Worm (Caenorhabditis elegans) whole organism, L2 larva: ENCODE measurements around the gene fbxa-50.

Experiments used
- C34F6.9 ChIP-seq: fragments of 150-350 bp; optimal IDR thresholded peaks from 2 replicates; lab custom pipeline; 2014; ENCODE audit warnings: missing biosample characterization, missing genetic modification characterization
- Y55F3AM.14 ChIP-seq: fragments of 200-800 bp; sonication (Bioruptor generic); optimal IDR thresholded peaks from 2 replicates; lab custom pipeline; 2018; ENCODE audit warnings: mild to moderate bottlenecking, missing genetic modification characterization, missing compliant biosample characterization
- ZK546.5 ChIP-seq: sonication (generic microtip); optimal IDR thresholded peaks from 2 replicates; lab custom pipeline; 2017; ENCODE audit warnings: missing biosample characterization, missing genetic modification characterization
- alr-1 ChIP-seq: fragments of 150-350 bp; optimal IDR thresholded peaks from 2 replicates; lab custom pipeline; 2014; ENCODE audit warnings: missing biosample characterization, missing genetic modification characterization
- blmp-1 ChIP-seq: sonication (generic microtip); optimal IDR thresholded peaks from 2 replicates; lab custom pipeline; 2017; ENCODE audit warnings: missing genetic modification characterization, mild to moderate bottlenecking, missing compliant biosample characterization, antibody characterized with exemption, moderate library complexity; ENCODE audit not compliant: insufficient read depth
- ceh-16 ChIP-seq: fragments of 150-350 bp; optimal IDR thresholded peaks from 2 replicates; lab custom pipeline; 2014; ENCODE audit warnings: missing biosample characterization, missing genetic modification characterization
- ceh-82 ChIP-seq: fragments of 150-350 bp; optimal IDR thresholded peaks from 2 replicates; lab custom pipeline; 2014; ENCODE audit warnings: missing biosample characterization, missing genetic modification characterization
- crh-2 ChIP-seq: sonication (generic microtip); optimal IDR thresholded peaks from 2 replicates; lab custom pipeline; 2017; ENCODE audit warnings: missing biosample characterization, missing genetic modification characterization
- dmd-4 ChIP-seq: sonication (generic microtip); optimal IDR thresholded peaks from 2 replicates; lab custom pipeline; 2017; ENCODE audit warnings: missing biosample characterization, missing genetic modification characterization
- egl-27 ChIP-seq: sonication (generic microtip); optimal IDR thresholded peaks from 3 replicates; lab custom pipeline; 2017; ENCODE audit warnings: missing biosample characterization, missing genetic modification reagents, missing genetic modification characterization
- elt-1 ChIP-seq: fragments of 150-350 bp; optimal IDR thresholded peaks from 2 replicates; lab custom pipeline; 2014; ENCODE audit warnings: missing biosample characterization, missing genetic modification characterization
- fos-1 ChIP-seq: fragments of 150-350 bp; optimal IDR thresholded peaks from 2 replicates; lab custom pipeline; 2014; ENCODE audit warnings: missing biosample characterization, missing genetic modification characterization
- gmeb-1 ChIP-seq: fragments of 150-350 bp; optimal IDR thresholded peaks from 2 replicates; lab custom pipeline; 2014; ENCODE audit warnings: missing biosample characterization, missing genetic modification characterization
- lin-11 ChIP-seq: fragments of 150-350 bp; sonication (generic microtip); optimal IDR thresholded peaks from 2 replicates; lab custom pipeline; 2014; ENCODE audit warnings: missing biosample characterization, missing genetic modification characterization, inconsistent platforms, mixed read lengths
- lin-39 ChIP-seq: fragments of 150-350 bp; optimal IDR thresholded peaks from 2 replicates; lab custom pipeline; 2014; ENCODE audit warnings: missing biosample characterization, missing genetic modification reagents, missing genetic modification characterization
- mdl-1 ChIP-seq, 2 experiments: fragments of 150-350 bp in 1 of 2; sonication (generic microtip) in 1 of 2; optimal IDR thresholded peaks; 2 replicates each; lab custom pipeline; 2017; ENCODE audit warnings: missing biosample characterization in 2 of 2, missing genetic modification characterization in 2 of 2
- nhr-10 ChIP-seq: sonication (generic microtip); optimal IDR thresholded peaks from 2 replicates; lab custom pipeline; 2017; ENCODE audit warnings: missing biosample characterization, missing genetic modification characterization
- nhr-129 ChIP-seq: fragments of 150-350 bp; optimal IDR thresholded peaks from 2 replicates; lab custom pipeline; 2014; ENCODE audit warnings: missing biosample characterization, missing genetic modification characterization
- nhr-23 ChIP-seq: fragments of 150-350 bp; optimal IDR thresholded peaks from 2 replicates; lab custom pipeline; 2014; ENCODE audit warnings: missing biosample characterization, missing genetic modification reagents, missing genetic modification characterization
- nhr-237 ChIP-seq: fragments of 150-350 bp; optimal IDR thresholded peaks from 2 replicates; lab custom pipeline; 2014; ENCODE audit warnings: missing biosample characterization, missing genetic modification characterization
- nhr-25 ChIP-seq: fragments of 150-350 bp; sonication (generic microtip); optimal IDR thresholded peaks from 3 replicates; lab custom pipeline; 2014; ENCODE audit warnings: missing biosample characterization, missing genetic modification characterization
- sem-4 ChIP-seq: fragments of 150-350 bp; optimal IDR thresholded peaks from 2 replicates; lab custom pipeline; 2014; ENCODE audit warnings: missing biosample characterization, missing genetic modification reagents, missing genetic modification characterization
- sma-3 ChIP-seq: sonication (generic microtip); optimal IDR thresholded peaks from 2 replicates; lab custom pipeline; 2016; ENCODE audit warnings: missing genetic modification reagents, missing genetic modification characterization, missing compliant biosample characterization
- sma-9 ChIP-seq, 2 experiments: fragments of 150-350 bp in 1 of 2; sonication (generic microtip) in 1 of 2; optimal IDR thresholded peaks; 2 replicates each; lab custom pipeline; 2014 to 2016; ENCODE audit warnings: missing genetic modification characterization in 2 of 2, mild to moderate bottlenecking in 1 of 2, missing biosample characterization in 1 of 2, missing compliant biosample characterization in 1 of 2, missing genetic modification reagents in 1 of 2, moderate library complexity in 1 of 2
- snpc-4 ChIP-seq: fragments of 150-350 bp; optimal IDR thresholded peaks from 2 replicates; lab custom pipeline; 2014; ENCODE audit warnings: missing biosample characterization, missing genetic modification characterization
- unc-39 ChIP-seq: fragments of 150-350 bp; optimal IDR thresholded peaks from 2 replicates; lab custom pipeline; 2014; ENCODE audit warnings: missing biosample characterization, missing genetic modification characterization
- unc-55 ChIP-seq: fragments of 150-350 bp; sonication (generic microtip); optimal IDR thresholded peaks from 3 replicates; lab custom pipeline; 2014; ENCODE audit warnings: missing biosample characterization, missing genetic modification reagents, missing genetic modification characterization
- unc-62 ChIP-seq: fragments of 150-350 bp; optimal IDR thresholded peaks from 2 replicates; lab custom pipeline; 2014; ENCODE audit warnings: missing biosample characterization, missing genetic modification reagents, missing genetic modification characterization
- ztf-1 ChIP-seq: fragments of 200-800 bp; sonication (Bioruptor generic); conservative IDR thresholded peaks from 2 replicates; pipeline ENCODE4 v1.3.6; 2022; ENCODE audit warnings: missing genetic modification characterization, missing compliant biosample characterization
- ztf-4 ChIP-seq: fragments of 150-350 bp; optimal IDR thresholded peaks from 2 replicates; lab custom pipeline; 2014; ENCODE audit warnings: missing biosample characterization, missing genetic modification characterization

Gene fbxa-50

DNA sequence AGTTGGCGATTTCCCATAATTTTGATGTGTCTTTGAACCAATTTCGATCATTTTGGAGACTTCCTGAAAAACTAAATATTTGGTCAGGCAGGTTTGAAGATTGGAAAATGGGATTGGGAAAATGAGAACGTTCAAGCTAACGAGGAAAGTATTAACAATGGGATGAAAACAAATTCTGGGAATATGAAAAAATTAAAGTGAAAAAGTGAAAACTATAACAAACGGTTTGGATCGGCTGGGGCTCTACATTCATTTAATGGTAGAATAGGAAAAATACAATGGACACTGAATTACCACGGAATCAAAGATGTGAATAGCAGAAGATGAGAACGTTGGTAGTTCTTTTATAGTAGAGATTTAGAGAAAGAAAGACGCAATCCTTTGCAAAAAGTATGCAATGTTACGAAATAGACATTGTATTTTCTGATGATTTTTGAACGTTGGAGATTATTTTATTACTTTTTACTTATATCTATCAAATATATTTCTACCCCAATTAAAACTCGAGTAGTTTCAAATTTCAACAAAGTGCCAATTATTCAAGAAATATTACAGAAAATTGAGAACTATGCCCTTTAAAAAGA lies at the start of gene fbxa-50:
Gene fbxa-50 (minus strand): TSS at position 51 of the 584 bp plus-strand sequence.
- TF ChIP-seq nhr-10 (tag; lab: Kevin White, UChicago) = no peak
- no peak for TF ChIP-seq ztf-1 (GFP tag; lab: Robert Waterston, UW)
- peak; percentile 64 for TF ChIP-seq nhr-129 (tag; lab: Kevin White, UChicago)
- TF ChIP-seq, all 48 proteins: peak for 1

ce11 chrIII:1331894-1332293 lies 43.6 kb upstream of the fbxa-50 start, which contains the start of gene Y82E9BL.19:
TSS of gene Y82E9BL.19 (plus strand) at chrIII:1332016.
- no peak for TF ChIP-seq ztf-4 (tag; lab: Kevin White, UChicago)
- TF ChIP-seq ceh-82 (tag; lab: Kevin White, UChicago) = no peak
- peak; percentile 60 for TF ChIP-seq fos-1 (tag; lab: Kevin White, UChicago)
- TF ChIP-seq, all 48 proteins: peak for 1

DNA sequence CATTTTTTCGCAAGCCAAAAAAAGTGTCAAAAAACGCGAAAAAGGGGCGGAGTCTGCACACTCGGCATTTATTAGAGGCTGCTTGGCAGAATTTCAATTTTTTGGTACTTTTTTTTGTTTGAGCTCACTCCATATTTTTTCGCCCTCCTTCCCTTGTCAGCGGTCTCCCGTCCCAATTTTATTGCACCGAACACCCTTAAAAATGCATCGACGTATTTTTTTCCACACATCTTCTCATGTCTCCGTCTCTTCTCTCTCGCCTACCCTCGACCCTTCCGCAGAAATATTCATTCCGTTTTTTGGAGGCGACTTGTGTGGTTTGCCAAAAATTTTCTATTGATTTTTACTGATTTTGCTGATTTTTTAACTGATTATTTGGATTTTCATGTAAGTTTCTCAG lies 38.2 kb upstream of the fbxa-50 start, which contains the start of gene Y82E9BL.18:
Gene Y82E9BL.18 (plus strand): TSS at position 301 of the 400 bp plus-strand sequence.
- no peak for TF ChIP-seq Y55F3AM.14 (GFP tag; lab: Kevin White, UChicago)
- TF ChIP-seq ZK546.5 (tag; lab: Kevin White, UChicago) = no peak
- no peak for TF ChIP-seq mdl-1 (tag; optimal IDR thresholded peaks at IDR 0.05; lab: Kevin White, UChicago)
- TF ChIP-seq unc-39 (tag; lab: Kevin White, UChicago) = no peak
- TF ChIP-seq nhr-237 = no peak
- TF ChIP-seq ceh-16 (tag; lab: Kevin White, UChicago) = no peak
- no peak for TF ChIP-seq snpc-4 (tag; lab: Kevin White, UChicago)
- no peak for TF ChIP-seq alr-1 (tag; lab: Kevin White, UChicago)
- TF ChIP-seq unc-62 (GFP tag; lab: Kevin White, UChicago) = no peak
- no peak for TF ChIP-seq dmd-4 (tag; lab: Kevin White, UChicago)
- TF ChIP-seq nhr-25 = no peak

ce11 chrIII:1324513-1324912 lies 36.2 kb upstream of the fbxa-50 start, which contains the start of gene fbxa-14:
TSS of gene fbxa-14 (minus strand) at chrIII:1324613.
- TF ChIP-seq sma-3 (GFP tag; lab: Kevin White, UChicago) (no peak), lin-39 (tag; lab: Kevin White, UChicago) (no peak), mdl-1 (tag; optimal IDR thresholded peaks at IDR 0.05; lab: Kevin White, UChicago) (no peak), sem-4 (no peak), dmd-4 (tag; lab: Kevin White, UChicago) (no peak)

DNA sequence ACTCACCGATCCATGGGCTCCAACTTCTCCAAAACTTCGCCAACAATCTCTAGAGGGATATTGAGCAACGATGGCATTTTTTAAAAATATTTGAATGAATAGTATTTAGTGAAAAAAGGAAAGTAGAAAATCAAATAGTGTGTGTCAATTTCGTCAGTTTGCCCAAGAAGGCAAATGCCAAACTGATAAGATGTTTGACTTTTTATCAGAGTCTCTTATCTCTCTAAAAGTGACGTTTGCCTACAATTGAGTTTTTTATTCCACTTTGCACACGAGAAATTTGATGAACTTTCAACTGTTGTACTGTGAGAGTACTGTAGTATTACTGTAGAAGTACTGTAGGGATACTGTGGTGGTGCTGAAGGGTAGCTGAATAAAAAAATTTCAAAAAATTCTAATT lies 35.2 kb upstream of the fbxa-50 start:
- peak; percentile 42 for TF ChIP-seq sma-9 (GFP tag; optimal IDR thresholded peaks at IDR 0.05; lab: Kevin White, UChicago)
- TF ChIP-seq sma-9 (tag; optimal IDR thresholded peaks at IDR 0.05; lab: Kevin White, UChicago) = no peak
- peak; percentile 1 for TF ChIP-seq crh-2 (tag; lab: Kevin White, UChicago)
- TF ChIP-seq dmd-4 (tag; lab: Kevin White, UChicago) = no peak
- peak; percentile 89 for TF ChIP-seq fos-1 (tag; lab: Kevin White, UChicago)
- no peak for TF ChIP-seq C34F6.9 (tag; lab: Kevin White, UChicago)
- TF ChIP-seq, all 48 proteins: peak for 3

- TF ChIP-seq crh-2 (tag; lab: Kevin White, UChicago) (no peak), elt-1 (tag; lab: Kevin White, UChicago) (no peak), fos-1 (tag; lab: Kevin White, UChicago) (peak; percentile 23)
- TF ChIP-seq, all 48 proteins: peak for 1
These were observed 33.2 kb upstream of the fbxa-50 start, which contains the start of gene fbxa-15 for ce11 chrIII:1321561-1321960. TSS of gene fbxa-15 (minus strand) at chrIII:1321661.

- TF ChIP-seq ceh-82 (tag; lab: Kevin White, UChicago) (no peak), fos-1 (tag; lab: Kevin White, UChicago) (peak; percentile 78)
These were observed 26.7 kb upstream of the fbxa-50 start, which contains the start of the genes fbxa-80 and fbxa-19 for ce11 chrIII:1315038-1315437. TSS of gene fbxa-80 (minus strand) at chrIII:1315210. TSS of gene fbxa-19 (plus strand) at chrIII:1315401.

DNA sequence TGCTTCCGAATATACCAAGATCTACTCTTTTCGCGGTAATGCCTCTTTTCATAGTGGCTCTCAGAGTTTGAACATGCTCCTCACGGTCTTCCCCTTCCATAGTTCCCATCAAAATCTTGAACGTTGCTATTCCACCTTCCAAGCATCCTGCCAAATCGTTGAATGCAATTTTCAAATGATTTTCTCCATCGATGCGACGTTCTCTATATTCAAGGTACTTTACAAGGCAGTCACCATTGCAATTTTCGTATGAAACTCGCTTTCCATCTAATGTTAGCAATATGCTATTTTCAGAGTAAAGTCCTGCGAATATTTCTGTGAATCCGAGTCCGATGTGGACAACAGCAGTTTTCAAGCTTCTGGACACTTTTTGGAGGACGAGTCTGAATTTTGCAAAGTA lies 26.0 kb upstream of the fbxa-50 start:
- TF ChIP-seq sem-4 (no peak), nhr-25 (no peak), nhr-23 (tag; lab: Kevin White, UChicago) (no peak), C34F6.9 (tag; lab: Kevin White, UChicago) (no peak), blmp-1 (tag; lab: Kevin White, UChicago) (no peak), gmeb-1 (tag; lab: Kevin White, UChicago) (no peak), sma-9 (GFP tag; optimal IDR thresholded peaks at IDR 0.05; lab: Kevin White, UChicago) (no peak), sma-9 (tag; optimal IDR thresholded peaks at IDR 0.05; lab: Kevin White, UChicago) (no peak), lin-11 (no peak), nhr-129 (tag; lab: Kevin White, UChicago) (no peak), egl-27 (tag; lab: Kevin White, UChicago) (no peak), ZK546.5 (tag; lab: Kevin White, UChicago) (no peak), unc-55 (GFP tag; lab: Kevin White, UChicago) (no peak), ceh-82 (tag; lab: Kevin White, UChicago) (no peak)
